Worm (Caenorhabditis elegans) whole organism, L4/young adult: ENCODE measurements around the gene K11G9.5.

Experiments used
- W03F9.2 ChIP-seq: fragments of 150-350 bp; optimal IDR thresholded peaks from 2 replicates; lab custom pipeline; 2014; ENCODE audit warnings: missing biosample characterization, missing genetic modification characterization
- dao-5 ChIP-seq: sonication (generic microtip); optimal IDR thresholded peaks from 2 replicates; lab custom pipeline; 2016; ENCODE audit warnings: missing genotype, missing genetic modification characterization, moderate library complexity, missing compliant biosample characterization

ce11 chrV:6658765-6659164 is 29.5 kb downstream of the K11G9.5 start:
- TF ChIP-seq W03F9.2 (tag; lab: Kevin White, UChicago): no peak
- no peak for TF ChIP-seq dao-5 (tag; lab: Kevin White, UChicago)
